Worm (Caenorhabditis elegans) whole organism, L1 larva: ENCODE measurements around the gene Y49F6B.9.

ENCODE experiments used
- egl-27 ChIP-seq, 2 experiments: fragments of 150-350 bp in 1 of 2; sonication (generic microtip); optimal IDR thresholded peaks; 3 replicates each; lab custom pipeline; 2017 to 2018; ENCODE audit warnings: missing biosample characterization in 2 of 2, missing genetic modification characterization in 2 of 2, missing genetic modification reagents in 2 of 2
- fos-1 ChIP-seq: fragments of 150-350 bp; optimal IDR thresholded peaks from 2 replicates; lab custom pipeline; 2014; ENCODE audit warnings: missing biosample characterization, missing genetic modification characterization
- mdl-1 ChIP-seq, 2 experiments: fragments of 150-350 bp; optimal IDR thresholded peaks; 2 replicates each; lab custom pipeline; 2014 to 2017; ENCODE audit warnings: missing biosample characterization in 2 of 2, missing genetic modification characterization in 2 of 2, inconsistent platforms in 1 of 2
- snpc-4 ChIP-seq: fragments of 150-350 bp; optimal IDR thresholded peaks from 2 replicates; lab custom pipeline; 2014; ENCODE audit warnings: missing biosample characterization, missing genetic modification characterization

ce11 chrII:3463097-3463496 lies 36.1 kb downstream of the Y49F6B.9 start, which contains the start of gene C16C8.9:
- TF ChIP-seq egl-27 (tag; optimal IDR thresholded peaks at IDR 0.05; lab: Kevin White, UChicago) (no peak), snpc-4 (tag; lab: Kevin White, UChicago) (no peak), mdl-1 (tag; optimal IDR thresholded peaks at IDR 0.05; lab: Kevin White, UChicago) (no peak), fos-1 (no peak)
